Fruit fly (Drosophila melanogaster) whole organism, embryonic: Measurements from ENCODE around the gene Oseg2.

Experiments
- CG10209 ChIP-seq: fragments of 200-800 bp; sonication (Bioruptor generic); optimal IDR thresholded peaks from 3 replicates; lab custom pipeline; 2017; ENCODE audit warnings: missing biosample characterization, mild to moderate bottlenecking, missing genetic modification characterization, missing genetic modification reagents
- CG10321 ChIP-seq: fragments of 200-800 bp; sonication (Bioruptor generic); IDR thresholded peaks from 2 replicates; pipeline ENCODE4 v1.3.6; 2022; ENCODE audit warnings: missing biosample characterization, missing genetic modification characterization
- CG10366 ChIP-seq: fragments of 200-800 bp; sonication (Bioruptor generic); IDR thresholded peaks from 2 replicates; pipeline ENCODE4 v1.3.6; 2022; ENCODE audit warnings: missing biosample characterization, missing genetic modification characterization
- CG11560 ChIP-seq: fragments of 200-800 bp; sonication (Bioruptor generic); IDR thresholded peaks from 3 replicates; pipeline ENCODE4 v1.3.6; 2022; ENCODE audit warnings: missing biosample characterization, missing genetic modification characterization
- CG14441 ChIP-seq: fragments of 200-800 bp; sonication (Bioruptor generic); IDR thresholded peaks from 2 replicates; pipeline ENCODE4 v1.3.6; 2022; ENCODE audit warnings: missing biosample characterization, missing genetic modification characterization
- CG14965 ChIP-seq: fragments of 200-800 bp; sonication (Bioruptor generic); optimal IDR thresholded peaks from 2 replicates; lab custom pipeline; 2016; ENCODE audit warnings: missing biosample characterization, missing genetic modification characterization, borderline replicate concordance
- CG15601 ChIP-seq: fragments of 200-800 bp; sonication (Bioruptor generic); optimal IDR thresholded peaks from 3 replicates; lab custom pipeline; 2019; ENCODE audit warnings: missing biosample characterization, mild to moderate bottlenecking, missing genetic modification characterization, moderate library complexity
- CG18011 ChIP-seq: fragments of 200-800 bp; sonication (Bioruptor generic); optimal IDR thresholded peaks from 2 replicates; lab custom pipeline; 2017; ENCODE audit warnings: missing biosample characterization, missing genetic modification characterization, mild to moderate bottlenecking, moderate library complexity, missing genotype
- CG18764 ChIP-seq: fragments of 200-800 bp; sonication (Bioruptor generic); optimal IDR thresholded peaks from 3 replicates; lab custom pipeline; 2016; ENCODE audit warnings: missing biosample characterization, missing genetic modification characterization
- CG2129 ChIP-seq: fragments of 200-800 bp; sonication (Bioruptor generic); IDR thresholded peaks from 2 replicates; pipeline ENCODE4 v1.3.6; 2022; ENCODE audit warnings: missing biosample characterization, missing genetic modification characterization; ENCODE audit not compliant: partially characterized antibody
- CG6683 ChIP-seq: fragments of 200-800 bp; sonication (Bioruptor generic); optimal IDR thresholded peaks from 2 replicates; lab custom pipeline; 2017; ENCODE audit warnings: missing biosample characterization, mild to moderate bottlenecking, missing genetic modification characterization, missing genetic modification reagents
- CG6791 ChIP-seq: fragments of 200-800 bp; sonication (Bioruptor generic); IDR thresholded peaks from 3 replicates; pipeline ENCODE4 v1.3.6; 2022; ENCODE audit warnings: missing biosample characterization, missing genetic modification characterization; ENCODE audit not compliant: partially characterized antibody
- CG7745 ChIP-seq: fragments of 200-800 bp; sonication (Bioruptor generic); optimal IDR thresholded peaks from 2 replicates; lab custom pipeline; 2018; ENCODE audit warnings: missing biosample characterization, mild to moderate bottlenecking, missing genetic modification characterization, moderate library complexity
- CG8359 ChIP-seq: fragments of 200-800 bp; sonication (Bioruptor generic); optimal IDR thresholded peaks from 2 replicates; lab custom pipeline; 2017; ENCODE audit warnings: missing biosample characterization, mild to moderate bottlenecking, missing genetic modification characterization, borderline replicate concordance
- CG9797 ChIP-seq: fragments of 200-800 bp; sonication (Bioruptor generic); optimal IDR thresholded peaks from 3 replicates; lab custom pipeline; 2018; ENCODE audit warnings: missing biosample characterization, mild to moderate bottlenecking, missing genetic modification characterization
- Dbx ChIP-seq: fragments of 200-800 bp; sonication (Bioruptor generic); IDR thresholded peaks from 3 replicates; pipeline ENCODE4 v1.3.6; 2022; ENCODE audit warnings: missing biosample characterization, missing genetic modification characterization
- Dek ChIP-seq: fragments of 200-800 bp; sonication (Bioruptor generic); optimal IDR thresholded peaks from 3 replicates; lab custom pipeline; 2019; ENCODE audit warnings: missing biosample characterization, mild to moderate bottlenecking, missing genetic modification characterization, moderate library complexity
- NC2α ChIP-seq: fragments of 200-800 bp; sonication (Bioruptor generic); optimal IDR thresholded peaks from 2 replicates; lab custom pipeline; 2016; ENCODE audit warnings: missing biosample characterization, missing genetic modification characterization
- Neu2 ChIP-seq: fragments of 200-800 bp; sonication (Bioruptor generic); optimal IDR thresholded peaks from 3 replicates; lab custom pipeline; 2016; ENCODE audit warnings: missing biosample characterization, missing genetic modification characterization, borderline replicate concordance
- Ravus ChIP-seq: fragments of 200-800 bp; sonication (Bioruptor generic); IDR thresholded peaks from 2 replicates; pipeline ENCODE4 v1.3.6; 2022; ENCODE audit warnings: missing biosample characterization, missing genetic modification characterization
- Ssrp ChIP-seq: fragments of 200-800 bp; sonication (Bioruptor generic); optimal IDR thresholded peaks from 2 replicates; lab custom pipeline; 2018; ENCODE audit warnings: missing biosample characterization, mild to moderate bottlenecking, missing genetic modification characterization, moderate library complexity
- TFAM ChIP-seq: fragments of 200-800 bp; sonication (Bioruptor generic); optimal IDR thresholded peaks from 2 replicates; lab custom pipeline; 2017; ENCODE audit warnings: missing biosample characterization, missing genetic modification characterization, inconsistent platforms
- ab ChIP-seq: fragments of 200-800 bp; sonication (Bioruptor generic); optimal IDR thresholded peaks from 2 replicates; lab custom pipeline; 2016; ENCODE audit warnings: missing biosample characterization, missing genetic modification characterization
- ac ChIP-seq: fragments of 200-800 bp; sonication (Bioruptor generic); optimal IDR thresholded peaks from 3 replicates; lab custom pipeline; 2017; ENCODE audit warnings: missing biosample characterization, mild to moderate bottlenecking, missing genetic modification characterization
- ase ChIP-seq: fragments of 200-800 bp; sonication (Bioruptor generic); IDR thresholded peaks from 3 replicates; pipeline ENCODE4 v1.3.6; 2022; ENCODE audit warnings: missing biosample characterization, missing genetic modification characterization
- bab2 ChIP-seq: fragments of 200-800 bp; sonication (Bioruptor generic); optimal IDR thresholded peaks from 2 replicates; lab custom pipeline; 2016; ENCODE audit warnings: missing biosample characterization, missing genetic modification characterization
- bigmax ChIP-seq: fragments of 200-800 bp; sonication (Bioruptor generic); optimal IDR thresholded peaks from 2 replicates; lab custom pipeline; 2018; ENCODE audit warnings: missing biosample characterization, mild to moderate bottlenecking, missing genetic modification characterization
- bowl ChIP-seq: fragments of 200-800 bp; sonication (Bioruptor generic); IDR thresholded peaks from 2 replicates; pipeline ENCODE4 v1.3.6; 2022; ENCODE audit warnings: missing biosample characterization, missing genetic modification characterization
- bsh ChIP-seq, 2 experiments: fragments of 200-800 bp; sonication (Bioruptor generic); optimal IDR thresholded peaks; 2 replicates each; lab custom pipeline; 2017 to 2018; ENCODE audit warnings: mild to moderate bottlenecking in 2 of 2, missing biosample characterization in 2 of 2, missing genetic modification characterization in 2 of 2, moderate library complexity in 1 of 2
- cas ChIP-seq: fragments of 200-800 bp; sonication (Bioruptor generic); IDR thresholded peaks from 2 replicates; pipeline ENCODE4 v1.3.6; 2022; ENCODE audit warnings: missing biosample characterization, missing genetic modification characterization
- crc ChIP-seq: fragments of 200-800 bp; sonication (Bioruptor generic); optimal IDR thresholded peaks from 2 replicates; lab custom pipeline; 2016; ENCODE audit warnings: missing biosample characterization, missing genetic modification characterization
- fd3F ChIP-seq: fragments of 200-800 bp; sonication (Bioruptor generic); optimal IDR thresholded peaks from 2 replicates; lab custom pipeline; 2018; ENCODE audit warnings: missing biosample characterization, mild to moderate bottlenecking, missing genetic modification characterization, moderate library complexity
- gce ChIP-seq: fragments of 200-800 bp; sonication (Bioruptor generic); IDR thresholded peaks from 3 replicates; pipeline ENCODE4 v1.3.6; 2022; ENCODE audit warnings: missing biosample characterization, missing genetic modification characterization
- gem ChIP-seq: fragments of 200-800 bp; sonication (Bioruptor generic); optimal IDR thresholded peaks from 2 replicates; lab custom pipeline; 2019; ENCODE audit warnings: missing biosample characterization, mild to moderate bottlenecking, missing genetic modification characterization, moderate library complexity
- grn ChIP-seq: fragments of 200-800 bp; sonication (Bioruptor generic); optimal IDR thresholded peaks from 3 replicates; lab custom pipeline; 2017; ENCODE audit warnings: missing biosample characterization, missing genetic modification characterization
- her ChIP-seq: fragments of 200-800 bp; sonication (Bioruptor generic); optimal IDR thresholded peaks from 2 replicates; lab custom pipeline; 2016; ENCODE audit warnings: missing biosample characterization, missing genetic modification characterization
- hth ChIP-seq: fragments of >200 bp; optimal IDR thresholded peaks from 2 replicates; lab custom pipeline; 2017; ENCODE audit warnings: inconsistent platforms
- kah ChIP-seq: fragments of 200-800 bp; sonication (Bioruptor generic); optimal IDR thresholded peaks from 2 replicates; lab custom pipeline; 2018; ENCODE audit warnings: missing biosample characterization, mild to moderate bottlenecking, missing genetic modification characterization
- lmd ChIP-seq: fragments of 200-800 bp; sonication (Bioruptor generic); IDR thresholded peaks from 2 replicates; pipeline ENCODE4 v1.3.6; 2022; ENCODE audit warnings: missing biosample characterization, missing genetic modification characterization
- mirr ChIP-seq: fragments of 200-800 bp; sonication (Bioruptor generic); optimal IDR thresholded peaks from 3 replicates; lab custom pipeline; 2018; ENCODE audit warnings: missing biosample characterization, mild to moderate bottlenecking, missing genetic modification characterization
- nerfin-2 ChIP-seq: fragments of 200-800 bp; sonication (Bioruptor generic); IDR thresholded peaks from 2 replicates; pipeline ENCODE4 v1.3.6; 2022; ENCODE audit warnings: missing biosample characterization, missing genetic modification characterization; ENCODE audit not compliant: partially characterized antibody
- onecut ChIP-seq: fragments of 200-800 bp; sonication (Bioruptor generic); IDR thresholded peaks from 2 replicates; pipeline ENCODE4 v1.3.6; 2022; ENCODE audit warnings: missing biosample characterization, missing genetic modification characterization
- pho ChIP-seq: fragments of 200-800 bp; sonication (Bioruptor generic); optimal IDR thresholded peaks from 2 replicates; lab custom pipeline; 2016; ENCODE audit warnings: missing biosample characterization, missing genetic modification characterization
- pita ChIP-seq: fragments of 200-800 bp; sonication (Bioruptor generic); optimal IDR thresholded peaks from 2 replicates; lab custom pipeline; 2017; ENCODE audit warnings: missing biosample characterization, mild to moderate bottlenecking, missing genetic modification characterization
- ro ChIP-seq: fragments of 200-800 bp; sonication (Bioruptor generic); IDR thresholded peaks from 2 replicates; pipeline ENCODE4 v1.3.6; 2022; ENCODE audit warnings: missing biosample characterization, missing genetic modification characterization
- row ChIP-seq: fragments of 200-800 bp; sonication (Bioruptor generic); IDR thresholded peaks from 3 replicates; pipeline ENCODE4 v1.3.6; 2022; ENCODE audit warnings: missing biosample characterization, missing genetic modification characterization
- sd ChIP-seq: fragments of 200-800 bp; sonication (Bioruptor generic); optimal IDR thresholded peaks from 3 replicates; lab custom pipeline; 2018; ENCODE audit warnings: missing biosample characterization, mild to moderate bottlenecking, missing genetic modification characterization, moderate library complexity
- sr ChIP-seq: fragments of 200-800 bp; sonication (Bioruptor generic); IDR thresholded peaks from 3 replicates; pipeline ENCODE4 v1.3.6; 2022; ENCODE audit warnings: missing biosample characterization, missing genetic modification characterization
- toy ChIP-seq: fragments of 200-800 bp; sonication (Bioruptor generic); IDR thresholded peaks from 2 replicates; pipeline ENCODE4 v1.3.6; 2022; ENCODE audit warnings: missing biosample characterization, missing genetic modification characterization
- trem ChIP-seq: fragments of 200-800 bp; optimal IDR thresholded peaks from 3 replicates; lab custom pipeline; 2019; ENCODE audit warnings: missing biosample characterization, mild to moderate bottlenecking, missing genetic modification characterization, moderate library complexity

Gene Oseg2

dm6 chr3L:2262515-2262944, 33.1 kb downstream of the Oseg2 start, which contains the start of the genes oxt and CG13807 (continued):
- TF ChIP-seq pho: peak; percentile 53
- TF ChIP-seq CG18764 (GFP tag; lab: Kevin White, UChicago): peak; percentile 68
- peak; percentile 68; the same call in 2 of the 3 replicates for TF ChIP-seq gce
- peak; percentile 87 for TF ChIP-seq CG10209
- peak; percentile 62 for TF ChIP-seq ac (GFP tag; lab: Kevin White, UChicago)
- TF ChIP-seq bsh (GFP tag; optimal IDR thresholded peaks at IDR 0.05; lab: Kevin White, UChicago): peak in 1 of 2 experiments; percentile 89
- TF ChIP-seq row: peak; percentile 97
- peak; percentile 87 for TF ChIP-seq fd3F
- TF ChIP-seq lmd (GFP tag; lab: Robert Waterston, UW): peak; percentile 91
- no peak for TF ChIP-seq Neu2
- TF ChIP-seq sd (tag; lab: Kevin White, UChicago): peak; percentile 79
- peak; percentile 35 for TF ChIP-seq grn (GFP tag; lab: Kevin White, UChicago)
- peak; percentile 28 for TF ChIP-seq crc (GFP tag; lab: Kevin White, UChicago)
- peak; percentile 10 for TF ChIP-seq TFAM (GFP tag; lab: Kevin White, UChicago)
- TF ChIP-seq CG6791: no peak
- TF ChIP-seq ase (GFP tag; lab: Robert Waterston, UW): peak; percentile 92
- TF ChIP-seq Ravus (GFP tag; lab: Robert Waterston, UW): peak; percentile 54
- peak; percentile 85 for TF ChIP-seq Dek
- TF ChIP-seq CG10321 (GFP tag; lab: Robert Waterston, UW): peak; percentile 47; the same call in 1 of the 2 replicates
- TF ChIP-seq Ssrp (tag; lab: Kevin White, UChicago): peak; percentile 86
- peak; percentile 88 for TF ChIP-seq trem
- TF ChIP-seq CG11560 (tag; lab: Robert Waterston, UW): peak; percentile 62; the same call in 2 of the 3 replicates
- peak; percentile 41 for TF ChIP-seq ab (GFP tag; lab: Kevin White, UChicago)
- TF ChIP-seq kah (GFP tag; lab: Kevin White, UChicago): peak; percentile 50
- peak; percentile 82 for TF ChIP-seq Dbx (GFP tag; lab: Robert Waterston, UW)
- TF ChIP-seq cas (GFP tag; lab: Robert Waterston, UW): peak; percentile 49; the same call in 1 of the 2 replicates
- TF ChIP-seq CG6683 (GFP tag; lab: Kevin White, UChicago): peak; percentile 70
- peak; percentile 93 for TF ChIP-seq gem (tag; lab: Kevin White, UChicago)
- peak; percentile 67; the same call in 1 of the 2 replicates for TF ChIP-seq toy (GFP tag; lab: Robert Waterston, UW)
- peak; percentile 68 for TF ChIP-seq bab2
- TF ChIP-seq onecut: peak; percentile 76
- no peak for TF ChIP-seq hth (lab: Kevin White, UChicago)
- TF ChIP-seq bigmax (GFP tag; lab: Kevin White, UChicago): no peak
- TF ChIP-seq CG2129 (GFP tag; lab: Robert Waterston, UW): no peak
- no peak for TF ChIP-seq pita
- peak; percentile 44; the same call in 1 of the 3 replicates for TF ChIP-seq sr (GFP tag; lab: Robert Waterston, UW)
- peak; percentile 86 for TF ChIP-seq CG10366 (GFP tag; lab: Robert Waterston, UW)
- TF ChIP-seq CG9797: peak; percentile 74
- peak; percentile 44 for TF ChIP-seq CG8359 (GFP tag; lab: Kevin White, UChicago)
- peak; percentile 84 for TF ChIP-seq CG15601 (tag; lab: Kevin White, UChicago)
- TF ChIP-seq bowl: no peak; the same call in 1 of the 2 replicates
- no peak for TF ChIP-seq NC2α (GFP tag; lab: Kevin White, UChicago)
- TF ChIP-seq her (GFP tag; lab: Kevin White, UChicago): no peak
- peak; percentile 58 for TF ChIP-seq mirr
- peak; percentile 92 for TF ChIP-seq CG14441 (GFP tag; lab: Robert Waterston, UW)
- TF ChIP-seq ro (GFP tag; lab: Robert Waterston, UW): peak; percentile 52; the same call in 1 of the 2 replicates
- TF ChIP-seq CG18011 (GFP tag; lab: Kevin White, UChicago): peak; percentile 82
- no peak for TF ChIP-seq nerfin-2
- TF ChIP-seq CG14965 (GFP tag; lab: Kevin White, UChicago): no peak
- no peak for TF ChIP-seq CG7745 (tag; lab: Kevin White, UChicago)
